Fruit fly (Drosophila melanogaster) whole organism, larva: Measurements from ENCODE around the gene AdipoR.

Experiments used
- noc ChIP-seq: fragments of 200-800 bp; sonication (Bioruptor generic); optimal IDR thresholded peaks from 3 replicates; lab custom pipeline; 2019; ENCODE audit warnings: missing biosample characterization, mild to moderate bottlenecking, missing genetic modification characterization, moderate library complexity

Gene AdipoR

DNA sequence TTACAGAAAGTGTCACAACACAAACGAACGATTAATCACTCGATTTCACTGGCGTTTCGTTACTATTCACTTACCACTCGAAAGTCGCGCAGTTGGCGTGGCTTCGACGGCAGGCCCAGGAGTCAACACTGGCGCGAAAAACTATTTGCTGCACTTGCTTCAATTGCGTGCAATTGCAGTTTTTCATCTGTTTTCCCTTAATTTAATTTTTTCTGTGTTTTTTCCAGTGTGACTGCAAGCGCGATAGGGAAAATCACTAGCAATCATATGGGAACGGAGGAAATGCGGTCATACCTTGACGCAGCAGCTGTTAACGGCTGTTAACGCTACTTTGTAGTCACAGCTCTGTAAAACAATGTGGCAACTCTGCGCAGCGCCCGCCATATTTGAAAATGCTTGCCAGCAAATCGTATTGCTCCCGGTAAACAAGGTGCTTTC is at the start of gene AdipoR:
TSS of gene AdipoR (minus strand) at position 262 of the 438 bp plus-strand sequence.
- peak; percentile 4 for TF ChIP-seq noc (tag; lab: Kevin White, UChicago)

DNA sequence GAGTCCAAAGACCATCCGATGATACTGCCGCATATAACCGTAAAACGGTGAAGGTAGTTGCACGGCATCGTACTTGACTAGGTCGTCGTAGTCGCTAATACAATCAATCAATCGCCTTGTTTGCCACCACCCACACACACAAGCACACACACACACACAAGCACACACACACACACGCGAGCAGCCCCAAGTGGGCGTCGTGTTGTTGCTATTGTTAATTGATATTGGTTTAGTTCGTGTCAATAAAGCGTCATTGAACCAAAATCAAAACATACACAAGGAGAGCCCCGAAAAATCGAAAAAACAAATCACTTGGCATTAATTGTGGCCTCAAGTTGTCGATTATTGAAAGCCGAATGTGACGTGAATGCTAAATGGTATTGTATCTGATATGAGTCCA is 48.8 kb upstream of the AdipoR start:
- TF ChIP-seq noc (tag; lab: Kevin White, UChicago) = no peak

DNA sequence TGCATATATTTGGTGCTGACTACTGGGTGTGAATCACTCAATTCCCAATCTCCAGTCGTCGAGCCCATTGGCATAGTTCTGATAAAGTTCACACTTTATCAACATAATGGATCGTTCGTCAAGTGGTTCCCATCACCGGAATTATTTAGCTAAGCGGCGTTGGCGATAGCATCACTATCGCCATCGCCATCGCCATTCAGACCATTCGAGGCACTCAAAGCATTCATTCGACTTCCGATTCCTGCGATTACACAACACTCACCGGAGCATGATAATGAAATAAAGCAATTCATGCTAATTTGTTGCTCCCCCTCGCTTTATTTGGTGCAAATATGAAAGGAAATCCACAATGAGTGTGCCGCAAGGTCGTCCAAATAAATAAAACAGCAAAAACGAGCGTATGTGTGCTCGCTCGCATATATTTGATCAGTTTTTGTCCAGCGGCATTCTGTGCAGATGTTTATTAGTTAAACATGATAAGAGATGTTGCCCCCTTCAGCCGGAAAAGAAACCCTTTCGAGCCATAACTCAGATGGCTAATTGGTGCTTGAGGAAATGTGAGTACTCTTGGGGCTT is 47.7 kb upstream of the AdipoR start:
- peak; percentile 45 for TF ChIP-seq noc (tag; lab: Kevin White, UChicago)

DNA sequence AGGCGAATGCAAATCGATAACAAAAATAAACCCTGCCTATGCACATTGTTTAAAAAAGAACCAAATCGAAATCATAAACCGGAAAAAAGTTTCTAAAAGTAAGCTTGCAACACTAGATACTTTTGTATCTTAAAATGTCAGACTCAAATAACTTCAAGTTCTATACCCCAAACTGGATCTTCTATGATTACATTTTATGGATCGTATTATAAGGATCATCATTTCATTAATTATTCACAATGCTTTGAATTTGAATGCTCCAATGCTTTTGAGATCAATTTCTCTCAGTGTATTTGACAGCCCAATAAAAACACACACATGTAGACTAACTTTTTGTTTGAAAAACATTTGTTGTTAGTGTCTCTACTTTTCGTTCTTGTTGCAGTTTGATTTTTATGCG is 46.6 kb upstream of the AdipoR start:
- no peak for TF ChIP-seq noc (tag; lab: Kevin White, UChicago)

DNA sequence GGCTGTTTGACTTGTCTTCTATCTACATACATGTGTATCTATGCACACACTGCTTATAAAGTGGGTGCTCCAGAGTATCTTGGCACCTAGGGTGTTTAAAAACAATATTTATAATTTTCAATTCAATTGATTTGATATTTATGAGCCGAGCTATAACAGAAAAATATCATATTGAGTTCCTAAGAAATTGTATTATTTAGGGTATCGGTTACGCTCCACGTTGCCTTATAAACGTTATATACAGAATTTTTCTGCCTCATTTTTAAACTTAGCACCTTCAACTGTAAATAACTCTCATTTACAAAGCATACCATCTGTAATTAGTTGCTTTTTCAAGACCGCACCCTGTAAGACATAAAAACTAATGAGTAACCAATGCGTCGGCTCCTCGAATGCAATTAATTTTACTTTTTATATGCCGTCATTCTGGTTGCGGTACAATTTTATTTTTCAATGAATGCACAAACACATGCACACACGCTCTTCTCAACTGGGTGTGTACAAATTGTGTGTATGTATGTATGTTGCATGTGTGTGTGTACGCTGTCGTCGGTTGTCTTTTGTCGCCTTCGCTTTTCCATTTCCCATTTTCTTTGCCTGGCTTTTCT is 43.1 kb upstream of the AdipoR start:
- no peak for TF ChIP-seq noc (tag; lab: Kevin White, UChicago)

DNA sequence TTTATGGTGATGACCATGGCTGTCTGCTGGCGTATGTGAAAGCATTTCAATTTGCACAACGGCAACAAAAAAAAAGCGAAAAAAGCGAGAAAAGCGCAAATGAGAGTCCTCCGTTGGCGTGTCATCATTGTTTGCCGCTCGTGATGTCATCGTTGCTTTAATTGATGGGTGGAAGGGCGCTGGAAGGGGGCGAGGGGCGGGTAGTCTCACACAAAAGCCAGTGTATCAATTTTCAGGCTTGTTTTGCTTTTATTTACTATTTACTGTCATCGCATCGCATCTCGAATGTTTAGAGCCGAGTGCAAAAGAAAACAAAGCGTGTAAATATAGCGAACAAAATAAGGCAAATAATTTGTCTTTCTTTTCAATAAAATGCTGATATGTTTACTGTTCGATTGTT is 41.7 kb upstream of the AdipoR start:
- no peak for TF ChIP-seq noc (tag; lab: Kevin White, UChicago)

DNA sequence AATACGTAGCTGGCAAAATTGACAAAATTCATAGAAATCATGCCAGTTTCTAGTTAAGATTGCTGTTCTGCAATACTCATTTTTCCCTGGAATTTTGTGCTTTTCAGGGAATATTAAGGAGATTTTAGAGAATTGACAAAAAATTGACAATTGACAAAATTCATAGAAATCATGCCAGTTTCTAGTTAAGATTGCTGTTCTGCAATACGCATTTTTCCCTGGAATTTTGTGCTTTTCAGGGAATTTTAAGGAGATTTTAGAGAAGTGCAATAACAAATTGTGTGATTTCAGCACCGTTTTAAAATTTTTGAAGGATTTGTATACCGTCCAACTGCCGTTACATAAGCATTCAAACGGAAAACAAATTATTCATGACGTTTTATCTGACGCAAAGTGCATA is 41.1 kb upstream of the AdipoR start:
- no peak for TF ChIP-seq noc (tag; lab: Kevin White, UChicago)

DNA sequence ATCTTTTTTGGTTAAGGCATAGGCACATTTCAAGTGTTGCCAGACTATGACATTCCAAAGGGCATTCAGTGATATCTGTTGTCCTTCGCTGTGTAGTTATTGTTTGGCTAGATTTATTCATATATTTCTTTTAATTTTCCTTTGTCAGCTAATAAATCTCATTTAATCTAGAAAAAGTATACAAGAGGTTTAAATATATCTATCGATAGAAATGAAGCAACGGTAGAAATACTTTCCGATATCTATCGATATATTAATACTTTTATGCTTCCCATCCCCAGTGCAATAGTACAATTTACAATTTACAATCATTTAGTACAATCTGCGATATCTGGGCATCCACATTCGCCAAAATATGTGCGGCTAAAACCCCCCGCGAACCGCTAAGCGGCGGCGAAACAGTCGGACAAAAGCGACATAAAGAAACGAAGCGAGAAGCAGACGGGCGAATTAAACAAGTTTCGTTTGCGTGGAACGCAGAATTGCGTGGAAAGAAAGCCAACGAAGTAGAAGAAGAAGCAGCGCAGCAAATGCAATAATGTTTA is 39.8 kb upstream of the AdipoR start, which contains the start of gene Efa6:
TSS of gene Efa6 (plus strand) at position 337 of the 545 bp plus-strand sequence.
- peak; percentile 52 for TF ChIP-seq noc (tag; lab: Kevin White, UChicago)

DNA sequence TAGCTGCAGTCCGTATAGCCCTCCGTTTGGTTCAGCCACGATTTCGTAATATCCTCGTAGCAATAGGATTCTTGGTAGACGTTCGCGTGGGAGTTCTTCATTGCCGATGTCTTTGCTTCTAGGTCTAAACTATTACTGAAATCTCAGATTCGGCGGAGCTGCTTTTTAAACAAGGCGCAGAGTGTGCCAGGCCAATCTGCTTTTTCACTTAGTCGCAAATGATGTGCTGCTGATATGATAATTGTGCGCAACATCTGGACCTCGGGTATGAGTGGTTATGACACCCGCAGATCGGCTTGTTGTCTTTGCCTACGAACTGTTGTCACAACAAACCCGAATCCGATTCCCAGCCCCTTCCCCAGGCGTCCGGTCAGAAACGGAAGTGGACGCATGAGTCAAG is 38.9 kb upstream of the AdipoR start, which contains the start of gene btn:
TSS of gene btn (minus strand) at position 101 of the 400 bp plus-strand sequence.
- TF ChIP-seq noc (tag; lab: Kevin White, UChicago) = no peak

DNA sequence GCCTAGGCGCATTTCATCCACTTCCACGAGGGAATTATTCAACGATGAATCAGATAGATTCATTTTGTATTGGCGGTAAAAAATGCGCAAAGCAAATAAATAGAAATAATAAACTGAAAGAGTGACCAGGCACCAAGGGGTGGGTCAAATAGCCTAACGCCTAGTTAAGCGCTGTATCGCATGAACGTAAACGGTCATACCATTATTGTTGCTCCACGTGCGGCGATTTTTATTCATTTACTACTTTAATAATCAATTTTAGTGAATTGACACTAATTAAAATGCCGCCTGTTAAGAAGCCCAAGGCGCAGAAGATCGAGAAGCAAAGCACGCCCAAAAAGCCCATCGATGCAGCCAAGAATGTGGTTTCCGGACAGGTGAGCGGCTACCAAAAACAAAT is 36.9 kb upstream of the AdipoR start, which contains the start of the genes CG33107 and CG6937:
TSS of gene CG33107 (minus strand) at position 137 of the 400 bp plus-strand sequence.
TSS of gene CG6937 (plus strand) at position 192 of the 400 bp plus-strand sequence.
- no peak for TF ChIP-seq noc (tag; lab: Kevin White, UChicago)

DNA sequence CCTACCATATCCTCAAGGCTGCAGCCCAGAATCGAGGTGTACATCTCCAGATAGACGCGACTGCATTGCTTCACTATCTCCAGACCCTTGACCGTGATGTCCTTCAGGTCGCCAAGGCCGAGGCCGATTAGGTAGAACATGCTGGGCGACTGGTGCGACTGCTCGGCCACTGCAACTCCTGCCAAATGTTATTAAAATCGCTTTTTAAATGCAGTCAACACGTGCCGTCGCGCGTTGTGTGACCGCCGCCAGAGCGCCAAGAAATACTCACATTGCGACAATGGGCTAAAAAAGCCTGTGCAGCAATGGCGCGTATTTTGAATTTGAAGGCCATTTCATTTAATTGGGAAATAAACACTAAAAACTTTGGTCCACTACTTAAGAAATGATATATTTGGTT is 35.3 kb upstream of the AdipoR start, which contains the start of gene Dph5:
TSS of gene Dph5 (minus strand) at position 245 of the 400 bp plus-strand sequence.
- no peak for TF ChIP-seq noc (tag; lab: Kevin White, UChicago)

DNA sequence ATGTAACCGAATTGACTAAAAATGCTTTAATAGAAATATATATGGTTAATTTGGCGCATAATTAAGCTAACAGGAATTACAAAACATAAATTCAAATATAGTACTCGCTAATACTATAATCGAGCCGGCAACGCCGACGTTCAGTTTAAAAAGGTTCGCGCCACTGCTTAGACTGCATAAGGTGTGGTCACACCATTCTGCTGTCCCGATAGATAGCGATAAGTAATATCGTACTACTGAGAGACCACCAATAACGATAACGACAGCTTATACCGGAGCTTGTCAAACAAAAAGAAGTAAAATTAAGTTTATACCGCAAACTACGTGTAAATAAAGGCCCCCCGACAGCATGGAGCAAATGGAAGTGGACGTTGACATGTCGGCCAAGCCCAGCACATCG is 32.9 kb upstream of the AdipoR start, which contains the start of gene CSN6:
TSS of gene CSN6 (plus strand) at position 228 of the 400 bp plus-strand sequence.
- no peak for TF ChIP-seq noc (tag; lab: Kevin White, UChicago)

DNA sequence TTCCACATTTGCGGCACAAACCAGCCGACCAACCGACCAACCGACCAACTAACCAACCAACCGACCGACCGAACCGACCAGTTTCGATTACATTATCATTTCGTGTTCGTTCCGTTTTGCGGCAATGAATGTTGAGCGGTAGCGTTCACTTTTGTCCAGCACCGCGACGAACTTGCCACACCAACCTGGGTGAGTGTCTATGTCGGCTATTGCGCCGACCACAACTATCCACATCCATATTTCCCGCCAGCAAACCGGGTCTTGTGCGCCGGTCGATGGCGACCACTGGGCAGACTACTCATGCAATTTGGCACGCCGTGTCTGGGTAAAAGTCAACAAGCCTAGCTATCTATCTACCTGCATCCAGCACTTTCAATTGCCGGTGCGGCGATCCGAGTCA is 29.3 kb upstream of the AdipoR start:
- no peak for TF ChIP-seq noc (tag; lab: Kevin White, UChicago)

DNA sequence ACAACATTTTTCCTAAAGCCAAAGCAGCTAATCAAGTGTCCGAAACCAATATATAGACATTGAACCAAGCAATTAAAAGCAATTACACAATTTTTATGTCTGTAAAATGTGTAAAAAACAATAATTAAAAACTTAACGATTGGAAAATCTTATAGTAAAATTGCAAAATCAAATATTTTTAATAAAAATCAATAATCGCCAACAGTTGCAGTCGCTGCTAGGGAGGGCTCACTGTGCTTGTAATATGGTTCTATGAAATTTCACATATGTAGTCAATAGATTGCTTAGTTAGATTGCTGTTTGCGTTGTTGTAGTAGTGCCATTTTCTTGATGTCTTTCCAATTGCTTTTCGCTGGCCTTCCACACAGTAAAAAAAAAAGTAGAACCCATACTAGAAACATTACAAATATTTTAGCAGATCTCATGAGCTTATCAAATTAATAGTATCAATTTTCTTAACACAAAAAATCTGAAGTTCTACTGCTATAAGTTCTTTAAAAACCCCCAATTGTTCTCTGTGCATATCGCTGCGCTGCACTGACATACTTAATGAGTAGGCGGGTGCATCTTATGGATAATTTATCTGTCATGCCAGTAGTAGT is 28.6 kb upstream of the AdipoR start:
- no peak for TF ChIP-seq noc (tag; lab: Kevin White, UChicago)

DNA sequence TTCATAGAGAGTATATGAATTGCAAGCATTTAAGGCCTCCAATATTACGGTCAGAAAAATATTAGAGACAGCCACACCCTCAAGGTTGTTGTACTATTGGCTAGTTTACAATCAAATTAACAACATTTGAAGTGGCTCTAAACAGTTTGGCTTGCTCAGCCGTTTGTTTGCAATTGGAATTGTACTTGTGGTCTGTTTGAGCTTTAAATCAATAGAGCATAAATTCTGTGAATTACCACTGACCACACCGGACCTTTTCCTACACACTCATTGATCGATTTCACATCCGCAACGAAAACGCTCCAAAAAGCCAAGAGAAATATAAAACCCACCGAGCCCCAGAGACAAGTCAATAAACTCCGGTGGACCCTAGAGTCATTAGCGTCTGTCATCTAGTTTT is 25.9 kb upstream of the AdipoR start:
- no peak for TF ChIP-seq noc (tag; lab: Kevin White, UChicago)

DNA sequence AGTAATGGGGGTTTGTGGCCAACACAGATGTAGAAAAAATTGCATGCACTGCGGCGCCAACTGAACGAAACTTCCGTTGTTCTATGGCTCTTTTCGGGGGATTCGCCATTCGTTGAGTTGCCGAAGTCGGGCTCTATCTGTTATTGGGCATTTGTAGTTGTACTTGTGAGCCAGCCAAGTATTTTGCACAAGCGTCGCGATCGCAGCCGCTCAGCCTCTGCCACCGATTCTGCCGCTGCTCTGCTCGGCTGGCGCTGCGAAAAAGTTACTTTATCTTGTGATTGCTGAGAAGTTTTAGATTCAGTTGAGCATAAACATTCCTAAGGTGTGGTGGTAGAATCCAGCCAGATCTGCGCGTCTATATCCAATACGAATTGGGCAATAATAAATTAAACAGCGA is 22.2 kb upstream of the AdipoR start, which contains the start of gene CG33110:
TSS of gene CG33110 (plus strand) at position 301 of the 400 bp plus-strand sequence.
- TF ChIP-seq noc (tag; lab: Kevin White, UChicago) = no peak
